Fruit fly (Drosophila melanogaster) whole organism, embryonic: ENCODE results near the gene CG34298.

Source experiments
- Ada2b ChIP-seq: fragments of 200-800 bp; sonication (Bioruptor generic); IDR thresholded peaks from 2 replicates; pipeline ENCODE4 v1.3.6; 2022; ENCODE audit warnings: missing biosample characterization, missing genetic modification characterization
- Awh ChIP-seq: fragments of 200-800 bp; sonication (Bioruptor generic); IDR thresholded peaks from 2 replicates; pipeline ENCODE4, ENCODE4 v1.3.6; 2022; ENCODE audit warnings: missing biosample characterization, missing genetic modification characterization
- CG1024 ChIP-seq: fragments of 200-800 bp; sonication (Bioruptor generic); IDR thresholded peaks from 2 replicates; pipeline ENCODE4 v1.3.6; 2022; ENCODE audit warnings: missing biosample characterization, missing genetic modification characterization
- CG14441 ChIP-seq: fragments of 200-800 bp; sonication (Bioruptor generic); IDR thresholded peaks from 2 replicates; pipeline ENCODE4 v1.3.6; 2022; ENCODE audit warnings: missing biosample characterization, missing genetic modification characterization
- CG15269 ChIP-seq: fragments of 200-800 bp; sonication (Bioruptor generic); optimal IDR thresholded peaks from 2 replicates; lab custom pipeline; 2018; ENCODE audit warnings: missing biosample characterization, mild to moderate bottlenecking, missing genetic modification characterization, moderate library complexity
- CG15601 ChIP-seq: fragments of 200-800 bp; sonication (Bioruptor generic); optimal IDR thresholded peaks from 3 replicates; lab custom pipeline; 2019; ENCODE audit warnings: missing biosample characterization, mild to moderate bottlenecking, missing genetic modification characterization, moderate library complexity
- CG1792 ChIP-seq: fragments of 200-800 bp; sonication (Bioruptor generic); optimal IDR thresholded peaks from 2 replicates; lab custom pipeline; 2016; ENCODE audit warnings: missing biosample characterization, missing genetic modification characterization
- CG18619 ChIP-seq: fragments of 200-800 bp; sonication (Bioruptor generic); optimal IDR thresholded peaks from 3 replicates; lab custom pipeline; 2017; ENCODE audit warnings: missing biosample characterization, mild to moderate bottlenecking, missing genetic modification characterization
- CG2202 ChIP-seq: fragments of 200-800 bp; sonication (Bioruptor generic); optimal IDR thresholded peaks from 2 replicates; lab custom pipeline; 2018; ENCODE audit warnings: missing biosample characterization, mild to moderate bottlenecking, missing genetic modification characterization
- CG2875 ChIP-seq: fragments of 200-800 bp; sonication (Bioruptor generic); optimal IDR thresholded peaks from 2 replicates; lab custom pipeline; 2017; ENCODE audit warnings: missing biosample characterization, mild to moderate bottlenecking, missing genetic modification characterization, missing genetic modification reagents
- CG2889 ChIP-seq: fragments of 200-800 bp; sonication (Bioruptor generic); IDR thresholded peaks from 3 replicates; pipeline ENCODE4 v1.3.6; 2022; ENCODE audit warnings: missing biosample characterization, missing genetic modification characterization
- CG31441 ChIP-seq: fragments of 200-800 bp; sonication (Bioruptor generic); IDR thresholded peaks from 2 replicates; pipeline ENCODE4 v1.3.6; 2022; ENCODE audit warnings: missing biosample characterization, missing genetic modification characterization
- CG33213 ChIP-seq: fragments of 200-800 bp; sonication (Bioruptor generic); optimal IDR thresholded peaks from 3 replicates; lab custom pipeline; 2016; ENCODE audit warnings: missing biosample characterization, missing genetic modification characterization
- CG33557 ChIP-seq: fragments of 200-800 bp; sonication (Bioruptor generic); optimal IDR thresholded peaks from 2 replicates; lab custom pipeline; 2019; ENCODE audit warnings: missing biosample characterization, mild to moderate bottlenecking, missing genetic modification characterization, moderate library complexity
- CG4820 ChIP-seq: fragments of 200-800 bp; sonication (Bioruptor generic); optimal IDR thresholded peaks from 3 replicates; lab custom pipeline; 2016; ENCODE audit warnings: missing biosample characterization, missing genetic modification characterization
- CG6272 ChIP-seq: fragments of 200-800 bp; sonication (Bioruptor generic); IDR thresholded peaks from 2 replicates; pipeline ENCODE4 v1.3.6; 2022; ENCODE audit warnings: missing biosample characterization, missing genetic modification characterization
- CG8089 ChIP-seq: fragments of 200-800 bp; sonication (Bioruptor generic); optimal IDR thresholded peaks from 3 replicates; lab custom pipeline; 2016; ENCODE audit warnings: missing biosample characterization, missing genetic modification characterization
- CHES-1-like ChIP-seq: fragments of 200-800 bp; sonication (Bioruptor generic); optimal IDR thresholded peaks from 2 replicates; lab custom pipeline; 2016; ENCODE audit warnings: missing biosample characterization, missing genetic modification characterization
- CTCF ChIP-seq: fragments of 200-800 bp; sonication (Bioruptor generic); optimal IDR thresholded peaks from 2 replicates; lab custom pipeline; 2017; ENCODE audit warnings: missing biosample characterization, mild to moderate bottlenecking, missing genetic modification characterization, moderate library complexity
- Chrac-16 ChIP-seq: fragments of 200-800 bp; sonication (Bioruptor generic); optimal IDR thresholded peaks from 3 replicates; lab custom pipeline; 2016; ENCODE audit warnings: missing biosample characterization, missing genetic modification characterization
- Dip3 ChIP-seq: fragments of 200-800 bp; sonication (Bioruptor generic); optimal IDR thresholded peaks from 3 replicates; lab custom pipeline; 2016; ENCODE audit warnings: missing biosample characterization, missing genetic modification characterization
- HLH54F ChIP-seq: fragments of 200-800 bp; sonication (Bioruptor generic); optimal IDR thresholded peaks from 3 replicates; lab custom pipeline; 2016; ENCODE audit warnings: missing biosample characterization, missing genetic modification characterization
- Hr51 ChIP-seq, 2 experiments: fragments of 200-800 bp; sonication (Bioruptor generic); optimal IDR thresholded peaks; 2 replicates in 1 of 2; 3 replicates in 1 of 2; lab custom pipeline; 2016 to 2018; ENCODE audit warnings: missing biosample characterization in 2 of 2, missing genetic modification characterization in 2 of 2, mild to moderate bottlenecking in 1 of 2, moderate library complexity in 1 of 2
- Lim3 ChIP-seq: fragments of 200-800 bp; sonication (Bioruptor generic); IDR thresholded peaks from 2 replicates; pipeline ENCODE4 v1.3.6; 2022; ENCODE audit warnings: missing biosample characterization, missing genetic modification characterization
- Sox100B ChIP-seq: fragments of 200-800 bp; sonication (Bioruptor generic); optimal IDR thresholded peaks from 3 replicates; lab custom pipeline; 2018; ENCODE audit warnings: missing biosample characterization, mild to moderate bottlenecking, missing genetic modification characterization
- Sox102F ChIP-seq: fragments of 200-800 bp; sonication (Bioruptor generic); optimal IDR thresholded peaks from 2 replicates; lab custom pipeline; 2018; ENCODE audit warnings: missing biosample characterization, mild to moderate bottlenecking, missing genetic modification characterization, moderate library complexity
- chinmo ChIP-seq: fragments of 200-800 bp; sonication (Bioruptor generic); IDR thresholded peaks from 4 replicates; pipeline ENCODE4 v1.3.6; 2022; ENCODE audit warnings: missing biosample characterization, missing genetic modification characterization; ENCODE audit not compliant: partially characterized antibody
- crol ChIP-seq: fragments of 200-800 bp; sonication (Bioruptor generic); IDR thresholded peaks from 2 replicates; pipeline ENCODE4 v1.3.6; 2022; ENCODE audit warnings: missing biosample characterization, missing genetic modification characterization
- dan ChIP-seq: fragments of 200-800 bp; sonication (Bioruptor generic); IDR thresholded peaks from 2 replicates; pipeline ENCODE4 v1.3.6; 2022; ENCODE audit warnings: missing biosample characterization, missing genetic modification characterization
- dmrt99B ChIP-seq: fragments of 200-800 bp; sonication (Bioruptor generic); optimal IDR thresholded peaks from 2 replicates; lab custom pipeline; 2018; ENCODE audit warnings: missing biosample characterization, mild to moderate bottlenecking, missing genetic modification characterization, moderate library complexity
- eyg ChIP-seq: fragments of 200-800 bp; sonication (Bioruptor generic); optimal IDR thresholded peaks from 3 replicates; lab custom pipeline; 2016; ENCODE audit warnings: missing biosample characterization, missing genetic modification characterization
- ftz-f1 ChIP-seq: fragments of 200-800 bp; sonication (Bioruptor generic); optimal IDR thresholded peaks from 2 replicates; lab custom pipeline; 2016; ENCODE audit warnings: missing biosample characterization, missing genetic modification characterization
- gce ChIP-seq: fragments of 200-800 bp; sonication (Bioruptor generic); IDR thresholded peaks from 3 replicates; pipeline ENCODE4 v1.3.6; 2022; ENCODE audit warnings: missing biosample characterization, missing genetic modification characterization
- gro ChIP-seq: fragments of 200-800 bp; sonication (Bioruptor generic); optimal IDR thresholded peaks from 2 replicates; lab custom pipeline; 2016; ENCODE audit warnings: missing biosample characterization, missing genetic modification characterization
- gsb-n ChIP-seq: fragments of 200-800 bp; sonication (Bioruptor generic); optimal IDR thresholded peaks from 3 replicates; lab custom pipeline; 2018; ENCODE audit warnings: missing biosample characterization, mild to moderate bottlenecking, missing genetic modification characterization
- hth ChIP-seq: fragments of >200 bp; optimal IDR thresholded peaks from 2 replicates; lab custom pipeline; 2017; ENCODE audit warnings: inconsistent platforms
- ind ChIP-seq: fragments of 200-800 bp; sonication (Bioruptor generic); optimal IDR thresholded peaks from 3 replicates; lab custom pipeline; 2016; ENCODE audit warnings: missing biosample characterization, missing genetic modification characterization
- insv ChIP-seq, 2 experiments: fragments of 200-800 bp; sonication (Bioruptor generic); optimal IDR thresholded peaks; 3 replicates each; lab custom pipeline; 2016 to 2018; ENCODE audit warnings: missing biosample characterization in 2 of 2, missing genetic modification characterization in 2 of 2
- jigr1 ChIP-seq: fragments of 200-800 bp; sonication (Bioruptor generic); IDR thresholded peaks from 3 replicates; pipeline ENCODE4 v1.3.6; 2022; ENCODE audit warnings: missing biosample characterization, missing genetic modification characterization
- jumu ChIP-seq: fragments of 200-800 bp; sonication (Bioruptor generic); optimal IDR thresholded peaks from 3 replicates; lab custom pipeline; 2016; ENCODE audit warnings: missing biosample characterization, missing genetic modification characterization
- lov ChIP-seq, 2 experiments: fragments of 200-800 bp in 1 of 2; fragments of >200 bp in 1 of 2; sonication (Bioruptor generic) in 1 of 2; IDR thresholded peaks in 1 of 2; optimal IDR thresholded peaks in 1 of 2; 2 replicates in 1 of 2; 3 replicates in 1 of 2; pipeline versions ENCODE4 v1.3.6 to Lab custom; 2017 to 2022; ENCODE audit warnings: missing biosample characterization in 1 of 2, missing genetic modification characterization in 1 of 2
- nerfin-1 ChIP-seq: fragments of 200-800 bp; sonication (Bioruptor generic); optimal IDR thresholded peaks from 3 replicates; lab custom pipeline; 2019; ENCODE audit warnings: missing biosample characterization, mild to moderate bottlenecking, missing genetic modification characterization, moderate library complexity
- otp ChIP-seq: fragments of 200-800 bp; sonication (Bioruptor generic); IDR thresholded peaks from 3 replicates; pipeline ENCODE4, ENCODE4 v1.3.6; 2022; ENCODE audit warnings: missing biosample characterization, missing genetic modification characterization
- pfk ChIP-seq: fragments of 200-800 bp; sonication (Bioruptor generic); optimal IDR thresholded peaks from 2 replicates; lab custom pipeline; 2018; ENCODE audit warnings: missing biosample characterization, mild to moderate bottlenecking, missing genetic modification characterization, moderate library complexity
- pita ChIP-seq: fragments of 200-800 bp; sonication (Bioruptor generic); optimal IDR thresholded peaks from 2 replicates; lab custom pipeline; 2017; ENCODE audit warnings: missing biosample characterization, mild to moderate bottlenecking, missing genetic modification characterization
- pnt ChIP-seq: fragments of 200-800 bp; sonication (Bioruptor generic); optimal IDR thresholded peaks from 3 replicates; lab custom pipeline; 2016; ENCODE audit warnings: missing biosample characterization, missing genetic modification characterization
- sd ChIP-seq: fragments of 200-800 bp; sonication (Bioruptor generic); optimal IDR thresholded peaks from 3 replicates; lab custom pipeline; 2018; ENCODE audit warnings: missing biosample characterization, mild to moderate bottlenecking, missing genetic modification characterization, moderate library complexity
- seq ChIP-seq: fragments of 200-800 bp; sonication (Bioruptor generic); IDR thresholded peaks from 2 replicates; pipeline ENCODE4 v1.3.6; 2022; ENCODE audit warnings: missing biosample characterization, missing genetic modification characterization
- tgo ChIP-seq: fragments of 200-800 bp; sonication (Bioruptor generic); IDR thresholded peaks from 3 replicates; pipeline ENCODE4 v1.3.6; 2022; ENCODE audit warnings: missing biosample characterization, missing genetic modification characterization
- tin ChIP-seq: fragments of 200-800 bp; sonication (Bioruptor generic); optimal IDR thresholded peaks from 3 replicates; lab custom pipeline; 2016; ENCODE audit warnings: missing biosample characterization, missing genetic modification characterization
- tio ChIP-seq: fragments of 200-800 bp; sonication (Bioruptor generic); optimal IDR thresholded peaks from 2 replicates; lab custom pipeline; 2017; ENCODE audit warnings: missing biosample characterization, missing genetic modification characterization, inconsistent platforms
- wdn ChIP-seq: fragments of 200-800 bp; sonication (Bioruptor generic); IDR thresholded peaks from 2 replicates; pipeline ENCODE4 v1.3.6; 2022; ENCODE audit warnings: missing biosample characterization, missing genetic modification characterization
- wek ChIP-seq: fragments of 200-800 bp; sonication (Bioruptor generic); optimal IDR thresholded peaks from 3 replicates; lab custom pipeline; 2018; ENCODE audit warnings: missing biosample characterization, mild to moderate bottlenecking, missing genetic modification characterization, moderate library complexity

CG34298 gene

dm6 chr3R:29978595-29978994 lies 21.0 kb upstream of the CG34298 start (continued):
- TF ChIP-seq CG6272: peak; percentile 20; the same call in 1 of the 2 replicates
- TF ChIP-seq wdn (GFP tag; lab: Robert Waterston, UW): no peak
- TF ChIP-seq CG33213 (GFP tag; lab: Kevin White, UChicago): no peak
- peak; percentile 45; the same call in 1 of the 3 replicates for TF ChIP-seq tgo (GFP tag; lab: Robert Waterston, UW)
- TF ChIP-seq nerfin-1 (tag; lab: Kevin White, UChicago): no peak
- TF ChIP-seq Hr51 (GFP tag; optimal IDR thresholded peaks at IDR 0.05; lab: Kevin White, UChicago): peak in 1 of 2 experiments; percentile 48
- no peak for TF ChIP-seq CG2889 (GFP tag; lab: Robert Waterston, UW)
- TF ChIP-seq Chrac-16 (GFP tag; lab: Kevin White, UChicago): no peak
- no peak for TF ChIP-seq ftz-f1
- no peak for TF ChIP-seq sd (tag; lab: Kevin White, UChicago)
- no peak for TF ChIP-seq otp
- TF ChIP-seq pfk: no peak
- TF ChIP-seq tio (GFP tag; lab: Kevin White, UChicago): no peak
- no peak for TF ChIP-seq gsb-n (tag; lab: Kevin White, UChicago)
- TF ChIP-seq pita (GFP tag; lab: Kevin White, UChicago): no peak
- TF ChIP-seq CHES-1-like (GFP tag; lab: Kevin White, UChicago): no peak
- TF ChIP-seq Lim3 (GFP tag; lab: Robert Waterston, UW): no peak
- TF ChIP-seq CG1792 (GFP tag; lab: Kevin White, UChicago): no peak
- TF ChIP-seq CG2875 (GFP tag; lab: Kevin White, UChicago): no peak
- no peak for TF ChIP-seq eyg (GFP tag; lab: Kevin White, UChicago)
- no peak for TF ChIP-seq CTCF (GFP tag; lab: Kevin White, UChicago)
- TF ChIP-seq CG31441 (GFP tag; lab: Robert Waterston, UW): peak; percentile 10; the same call in 1 of the 2 replicates
- TF ChIP-seq CG33557 (GFP tag; lab: Kevin White, UChicago): no peak
- TF ChIP-seq Awh: no peak
- no peak for TF ChIP-seq Dip3 (GFP tag; lab: Kevin White, UChicago)
- no peak for TF ChIP-seq pnt (GFP tag; lab: Kevin White, UChicago)
- TF ChIP-seq CG15269: peak; percentile 36
- TF ChIP-seq chinmo: no peak
- no peak for TF ChIP-seq CG4820 (GFP tag; lab: Kevin White, UChicago)
- peak; percentile 22 for TF ChIP-seq ind
- no peak for TF ChIP-seq CG18619
- no peak for TF ChIP-seq Ada2b (GFP tag; lab: Robert Waterston, UW)
- no peak for TF ChIP-seq jumu (GFP tag; lab: Kevin White, UChicago)
- no peak for TF ChIP-seq hth (lab: Kevin White, UChicago)
- TF ChIP-seq HLH54F (GFP tag; lab: Kevin White, UChicago): no peak
- peak; percentile 47 for TF ChIP-seq Sox102F
- TF ChIP-seq seq (GFP tag; lab: Robert Waterston, UW): no peak
- TF ChIP-seq gro (GFP tag; lab: Kevin White, UChicago): no peak
- no peak for TF ChIP-seq Sox100B (GFP tag; lab: Kevin White, UChicago)
- TF ChIP-seq wek (GFP tag; lab: Kevin White, UChicago): no peak
- TF ChIP-seq tin (GFP tag; lab: Kevin White, UChicago): no peak
- TF ChIP-seq dan (GFP tag; lab: Robert Waterston, UW): no peak
- no peak for TF ChIP-seq lov (optimal IDR thresholded peaks at IDR 0.05; lab: Kevin White, UChicago)
- TF ChIP-seq lov (GFP tag; IDR thresholded peaks at IDR 0.05; lab: Robert Waterston, UW): no peak
- TF ChIP-seq jigr1 (GFP tag; lab: Robert Waterston, UW): no peak
- no peak for TF ChIP-seq CG15601 (tag; lab: Kevin White, UChicago)
- no peak for TF ChIP-seq CG8089 (GFP tag; lab: Kevin White, UChicago)
- TF ChIP-seq dmrt99B (tag; lab: Kevin White, UChicago): peak; percentile 52
- TF ChIP-seq crol (GFP tag; lab: Robert Waterston, UW): no peak
- TF ChIP-seq CG2202 (tag; lab: Kevin White, UChicago): no peak
- no peak for TF ChIP-seq CG1024 (GFP tag; lab: Robert Waterston, UW)
- peak; percentile 45; the same call in 1 of the 3 replicates for TF ChIP-seq gce (GFP tag; lab: Robert Waterston, UW)
- TF ChIP-seq insv (GFP tag; optimal IDR thresholded peaks at IDR 0.05; lab: Kevin White, UChicago): no peak
- no peak for TF ChIP-seq CG14441 (GFP tag; lab: Robert Waterston, UW)
